Fruit fly (Drosophila melanogaster): Measurements from ENCODE around the gene Tbh.

Gene Tbh

dm6 chrX:7978027-7978426 lies 17.5 kb upstream of the Tbh start (continued):
- TF ChIP-seq gfzf (GFP tag; optimal IDR thresholded peaks at IDR 0.05): no peak
- no peak for TF ChIP-seq HLH54F (GFP tag; optimal IDR thresholded peaks at IDR 0.05)
- TF ChIP-seq Blimp-1 (GFP tag; optimal IDR thresholded peaks at IDR 0.05): peak; percentile 30
- no peak for TF ChIP-seq CG13775 (GFP tag; optimal IDR thresholded peaks at IDR 0.05)
- TF ChIP-seq zf30C (GFP tag; optimal IDR thresholded peaks at IDR 0.05): no peak
- TF ChIP-seq tap (tag; optimal IDR thresholded peaks at IDR 0.05): no peak
- no peak for TF ChIP-seq CG10147 (GFP tag; optimal IDR thresholded peaks at IDR 0.05)
- TF ChIP-seq Hr39 (optimal IDR thresholded peaks at IDR 0.05): no peak
- TF ChIP-seq CG18619 (GFP tag; optimal IDR thresholded peaks at IDR 0.05): no peak
- TF ChIP-seq Ets97D (GFP tag; optimal IDR thresholded peaks at IDR 0.05): no peak
- TF ChIP-seq jing (GFP tag; optimal IDR thresholded peaks at IDR 0.05): no peak
- peak; percentile 30 for TF ChIP-seq nmo (GFP tag; optimal IDR thresholded peaks at IDR 0.05)
- no peak for TF ChIP-seq Stat92E (GFP tag; optimal IDR thresholded peaks at IDR 0.05)
- no peak for TF ChIP-seq CG10462 (GFP tag; optimal IDR thresholded peaks at IDR 0.05)
- TF ChIP-seq Ssrp (tag; optimal IDR thresholded peaks at IDR 0.05): peak; percentile 20
- no peak for TF ChIP-seq CG6683 (GFP tag; optimal IDR thresholded peaks at IDR 0.05)
- TF ChIP-seq gsb-n (tag; optimal IDR thresholded peaks at IDR 0.05): no peak
- no peak for TF ChIP-seq crol (GFP tag; IDR thresholded peaks at IDR 0.05)
- no peak for TF ChIP-seq tin (GFP tag; optimal IDR thresholded peaks at IDR 0.05)
- no peak for TF ChIP-seq dati (GFP tag; IDR thresholded peaks at IDR 0.05)
- no peak for TF ChIP-seq dimm (GFP tag; IDR thresholded peaks at IDR 0.05)
- no peak for TF ChIP-seq CG11085 (GFP tag; IDR thresholded peaks at IDR 0.05)
- peak; percentile 3 for TF ChIP-seq D19A (tag; optimal IDR thresholded peaks at IDR 0.05)
- no peak for TF ChIP-seq cwo (GFP tag; optimal IDR thresholded peaks at IDR 0.05)
- no peak for TF ChIP-seq Sry-β (GFP tag; optimal IDR thresholded peaks at IDR 0.05)
- no peak for TF ChIP-seq hb (GFP tag; IDR thresholded peaks at IDR 0.05; ENCODE audit: partially characterized antibody)
- TF ChIP-seq CG10209 (GFP tag; optimal IDR thresholded peaks at IDR 0.05): no peak
- no peak for TF ChIP-seq CG1792 (GFP tag; optimal IDR thresholded peaks at IDR 0.05)
- TF ChIP-seq rib (GFP tag; IDR thresholded peaks at IDR 0.05): no peak
- TF ChIP-seq CG18262 (tag; optimal IDR thresholded peaks at IDR 0.05): peak; percentile 50
- TF ChIP-seq B-H1 (GFP tag; IDR thresholded peaks at IDR 0.05): no peak
- no peak for TF ChIP-seq CG11723 (GFP tag; optimal IDR thresholded peaks at IDR 0.05)
- TF ChIP-seq NK7.1 (GFP tag; optimal IDR thresholded peaks at IDR 0.05): no peak
- no peak for TF ChIP-seq br (optimal IDR thresholded peaks at IDR 0.05)
- TF ChIP-seq Poxn (GFP tag; IDR thresholded peaks at IDR 0.05): no peak
- TF ChIP-seq CG12942 (GFP tag; optimal IDR thresholded peaks at IDR 0.05): no peak
- no peak for TF ChIP-seq sc (optimal IDR thresholded peaks at IDR 0.05)
- peak; percentile 12 for TF ChIP-seq sc (GFP tag; optimal IDR thresholded peaks at IDR 0.05)
- TF ChIP-seq CkIIα-i1 (GFP tag; IDR thresholded peaks at IDR 0.05): no peak
- TF ChIP-seq seq (GFP tag; IDR thresholded peaks at IDR 0.05): no peak
- TF ChIP-seq lov (optimal IDR thresholded peaks at IDR 0.05): no peak
- TF ChIP-seq lov (GFP tag; IDR thresholded peaks at IDR 0.05): no peak
- no peak for TF ChIP-seq CG17612 (GFP tag; IDR thresholded peaks at IDR 0.05)
- peak; percentile 84 for TF ChIP-seq sens (GFP tag)
- TF ChIP-seq hkb (optimal IDR thresholded peaks at IDR 0.05): no peak
- no peak for TF ChIP-seq hkb (GFP tag; IDR thresholded peaks at IDR 0.05)
- no peak for TF ChIP-seq HmgD (GFP tag; optimal IDR thresholded peaks at IDR 0.05)
- no peak for TF ChIP-seq Fer3 (tag; optimal IDR thresholded peaks at IDR 0.05)
- TF ChIP-seq Dfd (GFP tag; optimal IDR thresholded peaks at IDR 0.05): no peak
- no peak for TF ChIP-seq B-H2 (GFP tag; optimal IDR thresholded peaks at IDR 0.05)
- TF ChIP-seq CG18764 (GFP tag; optimal IDR thresholded peaks at IDR 0.05): no peak
- no peak for TF ChIP-seq HLH4C (GFP tag; IDR thresholded peaks at IDR 0.05; ENCODE audit: partially characterized antibody)
- TF ChIP-seq gt (GFP tag; IDR thresholded peaks at IDR 0.05): no peak
- TF ChIP-seq CG8924 (tag; optimal IDR thresholded peaks at IDR 0.05): peak; percentile 9

Measured in whole organism, embryonic.